Worm (Caenorhabditis elegans): ENCODE measurements around the gene T25F10.3.
A peak's percentile ranks its signal among the peaks of the same experiment; 100 is the strongest.

The T25F10.3 gene

ce11 chrV:6768452-6768929 lies 23.6 kb downstream of the T25F10.3 start, which contains the start of the genes T25F10.1 and clik-1:
Gene T25F10.1, plus strand, starts transcription at chrV:6768502.
Gene clik-1, minus strand, starts transcription at chrV:6768732.
- no peak for TF ChIP-seq fos-1 (tag; optimal IDR thresholded peaks at IDR 0.05)
- TF ChIP-seq ama-1 (optimal IDR thresholded peaks at IDR 0.05): no peak
- TF ChIP-seq nfya-1 (tag; optimal IDR thresholded peaks at IDR 0.05; ENCODE audit: insufficient read depth): peak; percentile 17
- no peak for TF ChIP-seq ceh-9 (tag; optimal IDR thresholded peaks at IDR 0.05)

- no peak for TF ChIP-seq zag-1 (tag; optimal IDR thresholded peaks at IDR 0.05)
- TF ChIP-seq lin-15B (tag; optimal IDR thresholded peaks at IDR 0.05): no peak
- no peak for TF ChIP-seq skn-1 (tag; optimal IDR thresholded peaks at IDR 0.05)
- no peak for TF ChIP-seq unc-62 (GFP tag; optimal IDR thresholded peaks at IDR 0.05)
- no peak for TF ChIP-seq fkh-10 (GFP tag; optimal IDR thresholded peaks at IDR 0.05)
- TF ChIP-seq pqm-1 (tag; optimal IDR thresholded peaks at IDR 0.05): no peak
- TF ChIP-seq pha-4 (tag; optimal IDR thresholded peaks at IDR 0.05): no peak
- no peak for TF ChIP-seq nhr-11 (tag; optimal IDR thresholded peaks at IDR 0.05)
- no peak for TF ChIP-seq ztf-11 (tag; optimal IDR thresholded peaks at IDR 0.05)
- no peak for TF ChIP-seq ceh-9 (tag; optimal IDR thresholded peaks at IDR 0.05)
- TF ChIP-seq nhr-28 (tag; optimal IDR thresholded peaks at IDR 0.05): no peak
Observed at ce11 chrV:6769440-6769839, 24.6 kb downstream of the T25F10.3 start.

DNA sequence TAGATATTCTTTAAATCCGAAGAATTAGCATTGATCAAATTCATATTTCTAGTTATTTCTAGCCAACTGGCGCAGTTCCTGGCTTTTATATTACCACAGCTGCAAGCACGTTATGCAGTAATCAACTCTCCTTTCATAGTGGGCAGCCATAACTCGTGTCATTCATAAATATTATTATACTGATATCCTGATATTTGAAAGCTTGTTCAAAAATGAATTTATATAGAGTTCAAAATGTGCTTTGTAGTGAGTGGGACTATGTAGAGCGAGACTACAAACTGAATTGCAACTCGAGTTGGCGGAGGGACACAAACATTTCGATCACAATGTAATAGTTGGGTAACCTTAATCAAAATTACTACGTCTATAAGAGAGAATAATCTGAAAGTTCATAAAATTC lies 26.8 kb downstream of the T25F10.3 start, which contains the start of gene srh-30:
srh-30 (minus strand) TSS at position 101 of the 400 bp plus-strand sequence.
- TF ChIP-seq nhr-12 (tag; optimal IDR thresholded peaks at IDR 0.05) (no peak), pqm-1 (tag; optimal IDR thresholded peaks at IDR 0.05) (no peak), nhr-237 (tag; optimal IDR thresholded peaks at IDR 0.05) (no peak), elt-3 (tag; optimal IDR thresholded peaks at IDR 0.05) (no peak), ceh-16 (tag; optimal IDR thresholded peaks at IDR 0.05) (no peak), zag-1 (tag; optimal IDR thresholded peaks at IDR 0.05) (no peak), fkh-10 (GFP tag; optimal IDR thresholded peaks at IDR 0.05) (no peak), nhr-43 (tag; optimal IDR thresholded peaks at IDR 0.05; ENCODE audit: poor library complexity, severe bottlenecking) (no peak), snpc-4 (tag; optimal IDR thresholded peaks at IDR 0.05) (no peak), pha-4 (tag; optimal IDR thresholded peaks at IDR 0.05) (no peak), daf-12 (tag; optimal IDR thresholded peaks at IDR 0.05) (no peak), lin-15B (tag; optimal IDR thresholded peaks at IDR 0.05) (no peak), ama-1 (optimal IDR thresholded peaks at IDR 0.05) (no peak), elt-2 (tag; optimal IDR thresholded peaks at IDR 0.05) (no peak), nfya-1 (tag; optimal IDR thresholded peaks at IDR 0.05; ENCODE audit: insufficient read depth) (no peak), egl-27 (tag; optimal IDR thresholded peaks at IDR 0.05) (no peak), egl-5 (tag; optimal IDR thresholded peaks at IDR 0.05) (no peak), ceh-9 (tag; optimal IDR thresholded peaks at IDR 0.05) (no peak), nhr-11 (tag; optimal IDR thresholded peaks at IDR 0.05) (no peak), fkh-2 (tag; optimal IDR thresholded peaks at IDR 0.05) (no peak)

- no peak for TF ChIP-seq aly-2 (tag; optimal IDR thresholded peaks at IDR 0.05)
- no peak for TF ChIP-seq nhr-28 (tag; optimal IDR thresholded peaks at IDR 0.05)
- TF ChIP-seq ceh-82 (tag; optimal IDR thresholded peaks at IDR 0.05): no peak
- no peak for TF ChIP-seq elt-1 (tag; optimal IDR thresholded peaks at IDR 0.05)
- TF ChIP-seq nfya-1 (tag; optimal IDR thresholded peaks at IDR 0.05; ENCODE audit: insufficient read depth): no peak
- no peak for TF ChIP-seq nhr-237 (tag; optimal IDR thresholded peaks at IDR 0.05)
Observed at ce11 chrV:6773735-6774134, 28.9 kb downstream of the T25F10.3 start, which contains the start of gene ZC404.16. Gene ZC404.16, minus strand, starts transcription at chrV:6773835.

- no peak for TF ChIP-seq nhr-77 (tag; optimal IDR thresholded peaks at IDR 0.05)
- TF ChIP-seq pha-4 (tag; optimal IDR thresholded peaks at IDR 0.05): no peak
- no peak for TF ChIP-seq mdl-1 (tag; optimal IDR thresholded peaks at IDR 0.05)
- no peak for TF ChIP-seq ztf-4 (tag; optimal IDR thresholded peaks at IDR 0.05)
- TF ChIP-seq mml-1 (tag; optimal IDR thresholded peaks at IDR 0.05): no peak
- no peak for TF ChIP-seq ceh-16 (tag; optimal IDR thresholded peaks at IDR 0.05)
- TF ChIP-seq lin-15B (tag; optimal IDR thresholded peaks at IDR 0.05): no peak
- no peak for TF ChIP-seq egl-27 (tag; optimal IDR thresholded peaks at IDR 0.05)
- no peak for TF ChIP-seq ceh-9 (tag; optimal IDR thresholded peaks at IDR 0.05)
- no peak for TF ChIP-seq egl-5 (tag; optimal IDR thresholded peaks at IDR 0.05)
- TF ChIP-seq elt-3 (tag; optimal IDR thresholded peaks at IDR 0.05): no peak
- TF ChIP-seq skn-1 (tag; optimal IDR thresholded peaks at IDR 0.05): no peak
- TF ChIP-seq unc-39 (tag; optimal IDR thresholded peaks at IDR 0.05): no peak
- no peak for TF ChIP-seq nhr-237 (tag; optimal IDR thresholded peaks at IDR 0.05)
Observed at ce11 chrV:6775708-6776107, 30.8 kb downstream of the T25F10.3 start, which contains the start of gene srh-28. Gene srh-28, minus strand, starts transcription at chrV:6775808.

All from whole organism, L3 larva.